Worm (Caenorhabditis elegans) whole organism, midembryonic: ENCODE data around the gene nlp-31.

Experiments used
- T22C8.4 ChIP-seq: fragments of 200-800 bp; sonication (Bioruptor generic); IDR thresholded peaks from 2 replicates; pipeline ENCODE4 v1.3.6; 2022; ENCODE audit warnings: missing genetic modification characterization, missing compliant biosample characterization
- cog-1 ChIP-seq: sonication (generic microtip); optimal IDR thresholded peaks from 2 replicates; lab custom pipeline; 2016; ENCODE audit warnings: missing genetic modification characterization, missing compliant biosample characterization
- flt-1 ChIP-seq: fragments of 200-800 bp; sonication (Bioruptor generic); IDR thresholded peaks from 2 replicates; pipeline ENCODE4 v1.3.6; 2022; ENCODE audit warnings: missing genetic modification characterization, missing compliant biosample characterization
- klf-2 ChIP-seq: fragments of 200-800 bp; sonication (Bioruptor generic); conservative IDR thresholded peaks from 2 replicates; pipeline ENCODE4 v1.3.6; 2022; ENCODE audit warnings: missing genetic modification reagents, missing genetic modification characterization, missing compliant biosample characterization
- med-1 ChIP-seq: sonication (generic microtip); optimal IDR thresholded peaks from 2 replicates; lab custom pipeline; 2017; ENCODE audit warnings: missing genetic modification characterization, mild to moderate bottlenecking, missing compliant biosample characterization, antibody characterized with exemption, missing genetic modification reagents; ENCODE audit not compliant: insufficient read depth
- ref-1 ChIP-seq: fragments of 200-800 bp; sonication (Bioruptor generic); conservative IDR thresholded peaks from 2 replicates; pipeline ENCODE4 v1.3.6; 2022; ENCODE audit warnings: missing genetic modification reagents, missing genetic modification characterization, missing compliant biosample characterization
- tab-1 ChIP-seq: fragments of 200-800 bp; sonication (Bioruptor generic); IDR thresholded peaks from 2 replicates; pipeline ENCODE4 v1.3.6; 2022; ENCODE audit warnings: missing genetic modification characterization, missing compliant biosample characterization
- ztf-23 ChIP-seq: fragments of 200-800 bp; sonication (Bioruptor generic); IDR thresholded peaks from 2 replicates; pipeline ENCODE4 v1.3.6; 2022; ENCODE audit warnings: missing genetic modification reagents, missing genetic modification characterization, missing compliant biosample characterization
- ztf-29 ChIP-seq: fragments of 200-800 bp; sonication (Bioruptor generic); IDR thresholded peaks from 2 replicates; pipeline ENCODE4 v1.3.6; 2022; ENCODE audit warnings: missing genetic modification reagents, missing genetic modification characterization, missing compliant biosample characterization

Gene nlp-31

ce11 chrV:3979819-3980218, at the start of gene nlp-31:
TSS of gene nlp-31 (plus strand) at chrV:3980055.
- TF ChIP-seq ztf-23 (GFP tag; lab: Robert Waterston, UW): no peak
- TF ChIP-seq T22C8.4 (GFP tag; lab: Robert Waterston, UW): no peak
- no peak for TF ChIP-seq klf-2
- TF ChIP-seq ref-1 (GFP tag; lab: Robert Waterston, UW): no peak
- no peak for TF ChIP-seq tab-1 (GFP tag; lab: Robert Waterston, UW)
- no peak for TF ChIP-seq ztf-29
- no peak for TF ChIP-seq med-1 (GFP tag; lab: Kevin White, UChicago)
- no peak for TF ChIP-seq cog-1 (tag; lab: Kevin White, UChicago)
- no peak for TF ChIP-seq flt-1 (GFP tag; lab: Robert Waterston, UW)

ce11 chrV:3931326-3931725, 48.5 kb upstream of the nlp-31 start, which contains the start of gene srx-63:
TSS of gene srx-63 (plus strand) at chrV:3931626.
- no peak for TF ChIP-seq ref-1 (GFP tag; lab: Robert Waterston, UW)
- TF ChIP-seq cog-1 (tag; lab: Kevin White, UChicago): no peak
- no peak for TF ChIP-seq ztf-29
- TF ChIP-seq klf-2: no peak
- TF ChIP-seq med-1 (GFP tag; lab: Kevin White, UChicago): no peak
- no peak for TF ChIP-seq flt-1 (GFP tag; lab: Robert Waterston, UW)
- no peak for TF ChIP-seq T22C8.4 (GFP tag; lab: Robert Waterston, UW)

ce11 chrV:3935892-3936478, 43.9 kb upstream of the nlp-31 start, which contains the start of gene cyp-35A5:
TSS of gene cyp-35A5 (plus strand) at chrV:3936326.
- TF ChIP-seq ztf-29 (no peak), T22C8.4 (GFP tag; lab: Robert Waterston, UW) (no peak), ref-1 (GFP tag; lab: Robert Waterston, UW) (no peak), med-1 (GFP tag; lab: Kevin White, UChicago) (no peak), flt-1 (GFP tag; lab: Robert Waterston, UW) (no peak), ztf-23 (GFP tag; lab: Robert Waterston, UW) (no peak), klf-2 (no peak), cog-1 (tag; lab: Kevin White, UChicago) (no peak), tab-1 (GFP tag; lab: Robert Waterston, UW) (no peak)

ce11 chrV:3938789-3939188, 41.1 kb upstream of the nlp-31 start, which contains the start of gene cyp-35B1:
TSS of gene cyp-35B1 (plus strand) at chrV:3939032.
- TF ChIP-seq med-1 (GFP tag; lab: Kevin White, UChicago) (no peak), flt-1 (GFP tag; lab: Robert Waterston, UW) (no peak), cog-1 (tag; lab: Kevin White, UChicago) (no peak), T22C8.4 (GFP tag; lab: Robert Waterston, UW) (no peak), ref-1 (GFP tag; lab: Robert Waterston, UW) (no peak)

ce11 chrV:3941860-3942259, 38.0 kb upstream of the nlp-31 start, which contains the start of gene cyp-35B2:
TSS of gene cyp-35B2 (plus strand) at chrV:3942160.
- TF ChIP-seq ztf-29: no peak

- TF ChIP-seq ztf-23 (GFP tag; lab: Robert Waterston, UW) (no peak), ref-1 (GFP tag; lab: Robert Waterston, UW) (no peak), med-1 (GFP tag; lab: Kevin White, UChicago) (no peak), ztf-29 (no peak), tab-1 (GFP tag; lab: Robert Waterston, UW) (no peak), klf-2 (no peak), T22C8.4 (GFP tag; lab: Robert Waterston, UW) (no peak), cog-1 (tag; lab: Kevin White, UChicago) (no peak), flt-1 (GFP tag; lab: Robert Waterston, UW) (no peak)
Observed at ce11 chrV:3943364-3943763, 36.5 kb upstream of the nlp-31 start.

ce11 chrV:3945053-3945452, 34.8 kb upstream of the nlp-31 start, which contains the start of gene cyp-35B3:
TSS of gene cyp-35B3 (plus strand) at chrV:3945353.
- no peak for TF ChIP-seq cog-1 (tag; lab: Kevin White, UChicago)
- no peak for TF ChIP-seq ztf-23 (GFP tag; lab: Robert Waterston, UW)
- no peak for TF ChIP-seq flt-1 (GFP tag; lab: Robert Waterston, UW)
- no peak for TF ChIP-seq klf-2

ce11 chrV:3949723-3950122, 30.1 kb upstream of the nlp-31 start, which contains the start of gene dach-1:
TSS of gene dach-1 (plus strand) at chrV:3950023.
- no peak for TF ChIP-seq ref-1 (GFP tag; lab: Robert Waterston, UW)
- TF ChIP-seq med-1 (GFP tag; lab: Kevin White, UChicago): no peak
- TF ChIP-seq T22C8.4 (GFP tag; lab: Robert Waterston, UW): no peak

- TF ChIP-seq med-1 (GFP tag; lab: Kevin White, UChicago) (no peak), klf-2 (no peak), flt-1 (GFP tag; lab: Robert Waterston, UW) (no peak), tab-1 (GFP tag; lab: Robert Waterston, UW) (no peak), cog-1 (tag; lab: Kevin White, UChicago) (no peak), ztf-29 (no peak), ref-1 (GFP tag; lab: Robert Waterston, UW) (no peak), ztf-23 (GFP tag; lab: Robert Waterston, UW) (no peak), T22C8.4 (GFP tag; lab: Robert Waterston, UW) (no peak)
Observed at ce11 chrV:3953739-3954138, 26.1 kb upstream of the nlp-31 start, which contains the start of gene str-247. TSS of gene str-247 (plus strand) at chrV:3954039.

- no peak for TF ChIP-seq med-1 (GFP tag; lab: Kevin White, UChicago)
- no peak for TF ChIP-seq klf-2
Observed at ce11 chrV:3957608-3958007, 22.2 kb upstream of the nlp-31 start, which contains the start of gene cyp-34A5. TSS of gene cyp-34A5 (minus strand) at chrV:3957708.
